Fruit fly (Drosophila melanogaster) whole organism, prepupa: ENCODE measurements around the gene yrt.

Experiments used
- Blimp-1 ChIP-seq: fragments of 200-800 bp; sonication (Bioruptor generic); optimal IDR thresholded peaks from 3 replicates; lab custom pipeline; 2017; ENCODE audit warnings: missing biosample characterization, missing genetic modification characterization, mild to moderate bottlenecking, moderate library complexity, missing genetic modification reagents
- CG10631 ChIP-seq: fragments of 200-800 bp; sonication (Bioruptor generic); optimal IDR thresholded peaks from 2 replicates; lab custom pipeline; 2016; ENCODE audit warnings: missing biosample characterization, missing genetic modification characterization
- CG10669 ChIP-seq: fragments of 200-800 bp; sonication (Bioruptor generic); optimal IDR thresholded peaks from 3 replicates; lab custom pipeline; 2018; ENCODE audit warnings: missing biosample characterization, mild to moderate bottlenecking, missing genetic modification characterization, moderate library complexity
- CG11294 ChIP-seq: fragments of 200-800 bp; sonication (Bioruptor generic); IDR thresholded peaks from 2 replicates; pipeline ENCODE4 v1.3.6; 2022; ENCODE audit warnings: missing biosample characterization, missing genetic modification characterization
- CG15336 ChIP-seq: fragments of 200-800 bp; sonication (Bioruptor generic); IDR thresholded peaks from 2 replicates; pipeline ENCODE4 v1.3.6; 2022; ENCODE audit warnings: missing biosample characterization, missing genetic modification characterization
- CG1621 ChIP-seq: fragments of 200-800 bp; sonication (Bioruptor generic); optimal IDR thresholded peaks from 3 replicates; lab custom pipeline; 2018; ENCODE audit warnings: missing biosample characterization, mild to moderate bottlenecking, missing genetic modification characterization
- CG16779 ChIP-seq: fragments of 200-800 bp; sonication (Bioruptor generic); optimal IDR thresholded peaks from 3 replicates; lab custom pipeline; 2017; ENCODE audit warnings: missing biosample characterization, mild to moderate bottlenecking, missing genetic modification characterization
- CG3032 ChIP-seq: fragments of 200-800 bp; optimal IDR thresholded peaks from 2 replicates; lab custom pipeline; 2019; ENCODE audit warnings: missing biosample characterization, mild to moderate bottlenecking, missing genetic modification characterization, moderate library complexity
- CG32006 ChIP-seq: fragments of 200-800 bp; sonication (Bioruptor generic); optimal IDR thresholded peaks from 3 replicates; lab custom pipeline; 2017; ENCODE audit warnings: missing biosample characterization, mild to moderate bottlenecking, missing genetic modification characterization
- CG34406 ChIP-seq: fragments of 200-800 bp; sonication (Bioruptor generic); optimal IDR thresholded peaks from 3 replicates; lab custom pipeline; 2016; ENCODE audit warnings: missing biosample characterization, missing genetic modification characterization
- CG3919 ChIP-seq: fragments of 200-800 bp; sonication (Bioruptor generic); optimal IDR thresholded peaks from 3 replicates; lab custom pipeline; 2016; ENCODE audit warnings: missing biosample characterization, missing genetic modification characterization
- CG4318 ChIP-seq: fragments of 200-800 bp; sonication (Bioruptor generic); optimal IDR thresholded peaks from 3 replicates; lab custom pipeline; 2017; ENCODE audit warnings: missing biosample characterization, mild to moderate bottlenecking, missing genetic modification characterization
- CG6163 ChIP-seq: fragments of 200-800 bp; sonication (Bioruptor generic); IDR thresholded peaks from 3 replicates; pipeline ENCODE4 v1.3.6; 2022; ENCODE audit warnings: missing biosample characterization, missing genetic modification characterization
- CG6276 ChIP-seq: fragments of 200-800 bp; sonication (Bioruptor generic); optimal IDR thresholded peaks from 2 replicates; lab custom pipeline; 2017; ENCODE audit warnings: missing biosample characterization, mild to moderate bottlenecking, missing genetic modification characterization
- CG6808 ChIP-seq: fragments of 200-800 bp; sonication (Bioruptor generic); optimal IDR thresholded peaks from 3 replicates; lab custom pipeline; 2017; ENCODE audit warnings: missing biosample characterization, missing genetic modification characterization, mild to moderate bottlenecking, moderate library complexity, missing genetic modification reagents
- CG6854 ChIP-seq: fragments of 200-800 bp; sonication (Bioruptor generic); optimal IDR thresholded peaks from 2 replicates; lab custom pipeline; 2017; ENCODE audit warnings: missing biosample characterization, mild to moderate bottlenecking, missing genetic modification characterization
- CG7368 ChIP-seq: fragments of 200-800 bp; sonication (Bioruptor generic); optimal IDR thresholded peaks from 3 replicates; lab custom pipeline; 2016; ENCODE audit warnings: missing biosample characterization, missing genetic modification characterization
- CG8119 ChIP-seq: fragments of 200-800 bp; sonication (Bioruptor generic); IDR thresholded peaks from 3 replicates; pipeline ENCODE4 v1.3.6; 2022; ENCODE audit warnings: missing biosample characterization, missing genetic modification characterization
- CG8319 ChIP-seq: fragments of 200-800 bp; sonication (Bioruptor generic); optimal IDR thresholded peaks from 3 replicates; lab custom pipeline; 2016; ENCODE audit warnings: missing biosample characterization, missing genetic modification characterization
- CG9139 ChIP-seq: fragments of 200-800 bp; sonication (Bioruptor generic); optimal IDR thresholded peaks from 3 replicates; lab custom pipeline; 2017; ENCODE audit warnings: missing biosample characterization, mild to moderate bottlenecking, missing genetic modification characterization
- Eip75B ChIP-seq: fragments of 200-800 bp; sonication (Bioruptor generic); optimal IDR thresholded peaks from 3 replicates; lab custom pipeline; 2016; ENCODE audit warnings: missing biosample characterization, missing genetic modification characterization
- Eip78C ChIP-seq: fragments of 200-800 bp; sonication (Bioruptor generic); peaks from one replicate; lab custom pipeline; 2016; ENCODE audit warnings: missing biosample characterization, missing genetic modification characterization
- Eip93F ChIP-seq: fragments of 200-800 bp; sonication (Bioruptor generic); optimal IDR thresholded peaks from 2 replicates; lab custom pipeline; 2016; ENCODE audit warnings: missing biosample characterization, mild to moderate bottlenecking, missing genetic modification characterization
- Ets96B ChIP-seq: fragments of 200-800 bp; optimal IDR thresholded peaks from 2 replicates; lab custom pipeline; 2019; ENCODE audit warnings: missing biosample characterization, mild to moderate bottlenecking, missing genetic modification characterization, moderate library complexity
- Gug ChIP-seq: fragments of 200-800 bp; sonication (Bioruptor generic); IDR thresholded peaks from 2 replicates; pipeline ENCODE4 v1.3.6; 2022; ENCODE audit warnings: missing biosample characterization, missing genetic modification characterization
- Hr38 ChIP-seq: sonication (Bioruptor generic); optimal IDR thresholded peaks from 2 replicates; lab custom pipeline; 2016; ENCODE audit warnings: missing biosample characterization, missing genetic modification characterization
- Hr39 ChIP-seq: fragments of 200-800 bp; sonication (Bioruptor generic); optimal IDR thresholded peaks from 2 replicates; lab custom pipeline; 2016; ENCODE audit warnings: missing biosample characterization, missing genetic modification characterization
- Hr4 ChIP-seq: fragments of 200-800 bp; sonication (Bioruptor generic); optimal IDR thresholded peaks from 3 replicates; lab custom pipeline; 2016; ENCODE audit warnings: missing biosample characterization, missing genetic modification characterization
- Lpt ChIP-seq: fragments of 200-800 bp; sonication (Bioruptor generic); optimal IDR thresholded peaks from 3 replicates; lab custom pipeline; 2016; ENCODE audit warnings: missing biosample characterization, missing genetic modification characterization
- Met ChIP-seq: fragments of 200-800 bp; sonication (Bioruptor generic); optimal IDR thresholded peaks from 3 replicates; lab custom pipeline; 2016; ENCODE audit warnings: missing biosample characterization, missing genetic modification characterization
- OdsH ChIP-seq: fragments of 200-800 bp; sonication (Bioruptor generic); optimal IDR thresholded peaks from 3 replicates; lab custom pipeline; 2016; ENCODE audit warnings: missing biosample characterization, missing genetic modification characterization
- Sox102F ChIP-seq: fragments of 200-800 bp; sonication (Bioruptor generic); optimal IDR thresholded peaks from 2 replicates; lab custom pipeline; 2016; ENCODE audit warnings: missing biosample characterization, mild to moderate bottlenecking, missing genetic modification characterization
- Sox14 ChIP-seq: fragments of 200-800 bp; sonication (Bioruptor generic); optimal IDR thresholded peaks from 3 replicates; lab custom pipeline; 2016; ENCODE audit warnings: missing biosample characterization, missing genetic modification characterization
- Sox15 ChIP-seq: fragments of 200-800 bp; sonication (Bioruptor generic); optimal IDR thresholded peaks from 3 replicates; lab custom pipeline; 2016; ENCODE audit warnings: missing biosample characterization, missing genetic modification characterization
- achi ChIP-seq: fragments of 200-800 bp; sonication (Bioruptor generic); optimal IDR thresholded peaks from 3 replicates; lab custom pipeline; 2016; ENCODE audit warnings: missing biosample characterization, missing genetic modification characterization
- acj6 ChIP-seq: fragments of 200-800 bp; sonication (Bioruptor generic); optimal IDR thresholded peaks from 3 replicates; lab custom pipeline; 2016; ENCODE audit warnings: missing biosample characterization, missing genetic modification characterization
- cyc ChIP-seq: fragments of 200-800 bp; sonication (Bioruptor generic); optimal IDR thresholded peaks from 3 replicates; lab custom pipeline; 2016; ENCODE audit warnings: missing biosample characterization, missing genetic modification characterization
- dac ChIP-seq: fragments of 200-800 bp; sonication (Bioruptor generic); optimal IDR thresholded peaks from 2 replicates; lab custom pipeline; 2017; ENCODE audit warnings: missing biosample characterization, mild to moderate bottlenecking, missing genetic modification characterization
- dsx ChIP-seq: fragments of 200-800 bp; optimal IDR thresholded peaks from 3 replicates; lab custom pipeline; 2019; ENCODE audit warnings: missing biosample characterization, mild to moderate bottlenecking, missing genetic modification characterization, moderate library complexity; ENCODE audit not compliant: poor library complexity, severe bottlenecking
- eg ChIP-seq: fragments of 200-800 bp; sonication (Bioruptor generic); IDR thresholded peaks from 3 replicates; pipeline ENCODE4 v1.3.6; 2022; ENCODE audit warnings: missing biosample characterization, missing genetic modification characterization
- esn ChIP-seq: fragments of 200-800 bp; sonication (Bioruptor generic); optimal IDR thresholded peaks from 2 replicates; lab custom pipeline; 2016; ENCODE audit warnings: missing biosample characterization, mild to moderate bottlenecking, missing genetic modification characterization, moderate library complexity
- fd59A ChIP-seq: fragments of 200-800 bp; sonication (Bioruptor generic); optimal IDR thresholded peaks from 2 replicates; lab custom pipeline; 2017; ENCODE audit warnings: missing biosample characterization, mild to moderate bottlenecking, missing genetic modification characterization, missing genetic modification reagents
- fkh ChIP-seq: fragments of 200-800 bp; sonication (Bioruptor generic); optimal IDR thresholded peaks from 3 replicates; lab custom pipeline; 2017; ENCODE audit warnings: missing biosample characterization, mild to moderate bottlenecking, missing genetic modification characterization, moderate library complexity
- lz ChIP-seq: fragments of 200-800 bp; sonication (Bioruptor generic); optimal IDR thresholded peaks from 3 replicates; lab custom pipeline; 2016; ENCODE audit warnings: missing biosample characterization, missing genetic modification characterization
- net ChIP-seq: fragments of 200-800 bp; sonication (Bioruptor generic); optimal IDR thresholded peaks from 3 replicates; lab custom pipeline; 2016; ENCODE audit warnings: missing biosample characterization, missing genetic modification characterization
- pdm3 ChIP-seq: fragments of 200-800 bp; sonication (Bioruptor generic); optimal IDR thresholded peaks from 3 replicates; lab custom pipeline; 2016; ENCODE audit warnings: missing biosample characterization, missing genetic modification characterization
- salr ChIP-seq, 2 experiments: fragments of 200-800 bp; sonication (Bioruptor generic); optimal IDR thresholded peaks; 3 replicates each; lab custom pipeline; 2016 to 2018; ENCODE audit warnings: missing biosample characterization in 2 of 2, missing genetic modification characterization in 2 of 2, mild to moderate bottlenecking in 1 of 2
- ss ChIP-seq, 2 experiments: fragments of 200-800 bp; sonication (Bioruptor generic); optimal IDR thresholded peaks; 2 replicates in 1 of 2; 3 replicates in 1 of 2; lab custom pipeline; 2017 to 2018; ENCODE audit warnings: mild to moderate bottlenecking in 2 of 2, missing biosample characterization in 2 of 2, missing genetic modification characterization in 2 of 2, moderate library complexity in 1 of 2
- svp ChIP-seq: fragments of 200-800 bp; sonication (Bioruptor generic); peaks from one replicate; lab custom pipeline; 2016; ENCODE audit warnings: missing biosample characterization, missing genetic modification characterization
- topi ChIP-seq: fragments of 200-800 bp; sonication (Bioruptor generic); optimal IDR thresholded peaks from 3 replicates; lab custom pipeline; 2016; ENCODE audit warnings: missing biosample characterization, missing genetic modification characterization

yrt gene

DNA sequence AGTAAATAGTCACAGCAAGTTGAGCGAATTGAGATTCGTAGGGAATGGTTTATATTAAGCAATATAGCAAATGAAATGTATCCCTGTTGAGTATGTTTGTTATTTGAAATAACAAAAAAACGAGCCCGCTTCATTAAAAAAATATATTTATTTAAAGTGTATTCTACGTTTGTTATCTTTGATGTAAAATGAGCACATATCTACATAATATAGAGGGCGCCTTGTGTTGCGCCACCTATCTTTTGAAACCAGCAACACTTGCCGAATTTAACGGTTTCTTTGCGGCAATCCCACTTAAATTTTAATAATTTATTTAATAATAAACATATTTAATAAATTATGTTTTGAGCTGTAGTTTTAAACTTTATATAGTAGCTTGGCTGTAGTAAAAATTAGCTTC, 36.5 kb upstream of the yrt start (continued):
- TF ChIP-seq Blimp-1 (no peak), CG6163 (no peak), Gug (GFP tag; lab: Robert Waterston, UW) (no peak), fkh (GFP tag; lab: Kevin White, UChicago) (no peak), topi (GFP tag; lab: Kevin White, UChicago) (no peak), CG10669 (GFP tag; lab: Kevin White, UChicago) (no peak), CG16779 (tag; lab: Kevin White, UChicago) (no peak)

DNA sequence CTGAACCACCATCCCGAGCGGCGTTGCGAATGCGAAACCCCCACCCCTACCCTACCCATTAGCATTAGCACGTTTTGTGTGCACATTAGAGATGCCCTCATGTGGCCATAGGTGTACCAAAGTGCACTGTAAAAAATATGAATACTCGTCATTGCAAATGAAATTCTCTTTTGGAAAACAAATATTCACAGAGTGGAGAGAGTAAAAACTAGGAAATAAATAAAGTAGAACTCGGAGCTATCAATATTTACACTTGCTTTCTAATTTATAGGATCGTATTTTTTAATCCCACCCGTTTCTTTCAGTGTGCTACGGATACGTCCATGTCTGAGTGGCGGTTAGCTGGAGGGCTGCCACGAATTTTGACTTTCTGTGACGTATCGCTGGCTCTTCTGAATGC, 34.5 kb upstream of the yrt start:
- TF ChIP-seq Lpt (GFP tag; lab: Kevin White, UChicago) (no peak), CG6276 (GFP tag; lab: Kevin White, UChicago) (no peak), topi (GFP tag; lab: Kevin White, UChicago) (peak; percentile 25), CG11294 (GFP tag; lab: Robert Waterston, UW) (no peak), Eip93F (GFP tag; lab: Kevin White, UChicago) (no peak), salr (GFP tag; optimal IDR thresholded peaks at IDR 0.05; lab: Kevin White, UChicago) (no peak), svp (GFP tag; lab: Kevin White, UChicago) (peak; percentile 78), Sox102F (GFP tag; lab: Kevin White, UChicago) (no peak), CG10669 (GFP tag; lab: Kevin White, UChicago) (no peak), Eip75B (GFP tag; lab: Kevin White, UChicago) (peak; percentile 1), CG3032 (tag; lab: Kevin White, UChicago) (peak; percentile 7), CG10631 (GFP tag; lab: Kevin White, UChicago) (peak; percentile 19), cyc (GFP tag; lab: Kevin White, UChicago) (no peak), Sox14 (GFP tag; lab: Kevin White, UChicago) (peak; percentile 8), acj6 (GFP tag; lab: Kevin White, UChicago) (peak; percentile 12), CG3919 (GFP tag; lab: Kevin White, UChicago) (peak; percentile 30), CG34406 (GFP tag; lab: Kevin White, UChicago) (no peak), esn (GFP tag; lab: Kevin White, UChicago) (peak; percentile 36), dsx (GFP tag; lab: Kevin White, UChicago) (no peak), dac (GFP tag; lab: Kevin White, UChicago) (no peak), Blimp-1 (no peak), CG4318 (GFP tag; lab: Kevin White, UChicago) (no peak), achi (no peak), eg (GFP tag; lab: Robert Waterston, UW) (no peak), Eip78C (GFP tag; lab: Kevin White, UChicago) (peak; percentile 48), Gug (GFP tag; lab: Robert Waterston, UW) (no peak), CG7368 (GFP tag; lab: Kevin White, UChicago) (peak; percentile 12), Hr38 (GFP tag; lab: Kevin White, UChicago) (no peak), pdm3 (GFP tag; lab: Kevin White, UChicago) (peak; percentile 17), OdsH (GFP tag; lab: Kevin White, UChicago) (peak; percentile 23), CG8319 (GFP tag; lab: Kevin White, UChicago) (no peak), CG6808 (GFP tag; lab: Kevin White, UChicago) (no peak), CG1621 (tag; lab: Kevin White, UChicago) (no peak), Met (GFP tag; lab: Kevin White, UChicago) (peak; percentile 32), Ets96B (peak; percentile 5), CG9139 (GFP tag; lab: Kevin White, UChicago) (no peak), Hr39 (GFP tag; lab: Kevin White, UChicago) (peak; percentile 18), net (GFP tag; lab: Kevin White, UChicago) (no peak), Sox15 (no peak), CG16779 (tag; lab: Kevin White, UChicago) (no peak), CG32006 (GFP tag; lab: Kevin White, UChicago) (peak; percentile 4), CG6854 (GFP tag; lab: Kevin White, UChicago) (no peak), Hr4 (GFP tag; lab: Kevin White, UChicago) (no peak), fd59A (GFP tag; lab: Kevin White, UChicago) (no peak), CG8119 (no peak), lz (GFP tag; lab: Kevin White, UChicago) (peak; percentile 34), CG15336 (no peak), ss (GFP tag; optimal IDR thresholded peaks at IDR 0.05; lab: Kevin White, UChicago) (peak in 1 of 2 experiments; percentile 13)
